Fruit fly (Drosophila melanogaster) whole organism, embryonic: Measurements from ENCODE around the gene tbrd-1.

Experiments used
- ATbp ChIP-seq: fragments of 200-800 bp; sonication (Bioruptor generic); optimal IDR thresholded peaks from 2 replicates; lab custom pipeline; 2017; ENCODE audit warnings: missing biosample characterization, mild to moderate bottlenecking, missing genetic modification characterization, missing genetic modification reagents
- B-H2 ChIP-seq: fragments of 200-800 bp; sonication (Bioruptor generic); optimal IDR thresholded peaks from 2 replicates; lab custom pipeline; 2018; ENCODE audit warnings: missing biosample characterization, mild to moderate bottlenecking, missing genetic modification characterization
- Bdp1 ChIP-seq: fragments of 200-800 bp; sonication (Bioruptor generic); optimal IDR thresholded peaks from 3 replicates; lab custom pipeline; 2016; ENCODE audit warnings: missing biosample characterization, missing genetic modification characterization
- Bgb ChIP-seq: fragments of 200-800 bp; sonication (Bioruptor generic); IDR thresholded peaks from 2 replicates; pipeline ENCODE4 v1.3.6; 2022; ENCODE audit warnings: missing biosample characterization, missing genetic modification characterization; ENCODE audit not compliant: partially characterized antibody
- Blimp-1 ChIP-seq: fragments of 200-800 bp; sonication (Bioruptor generic); optimal IDR thresholded peaks from 3 replicates; lab custom pipeline; 2018; ENCODE audit warnings: missing biosample characterization, missing genetic modification characterization, mild to moderate bottlenecking, moderate library complexity, missing genetic modification reagents
- CG11093 ChIP-seq: fragments of 200-800 bp; sonication (Bioruptor generic); IDR thresholded peaks from 3 replicates; pipeline ENCODE4 v1.3.6; 2022; ENCODE audit warnings: missing biosample characterization, missing genetic modification characterization
- CG12219 ChIP-seq: fragments of 200-800 bp; sonication (Bioruptor generic); optimal IDR thresholded peaks from 3 replicates; lab custom pipeline; 2018; ENCODE audit warnings: missing biosample characterization, mild to moderate bottlenecking, missing genetic modification characterization
- CG13287 ChIP-seq: fragments of 200-800 bp; sonication (Bioruptor generic); IDR thresholded peaks from 2 replicates; pipeline ENCODE4 v1.3.6; 2022; ENCODE audit warnings: missing biosample characterization, missing genetic modification characterization; ENCODE audit not compliant: partially characterized antibody
- CG14710 ChIP-seq: fragments of 200-800 bp; sonication (Bioruptor generic); optimal IDR thresholded peaks from 3 replicates; lab custom pipeline; 2019; ENCODE audit warnings: missing biosample characterization, mild to moderate bottlenecking, missing genetic modification characterization, moderate library complexity
- CG1647 ChIP-seq: fragments of 200-800 bp; sonication (Bioruptor generic); optimal IDR thresholded peaks from 3 replicates; lab custom pipeline; 2016; ENCODE audit warnings: missing biosample characterization, missing genetic modification characterization
- CG16815 ChIP-seq: fragments of 200-800 bp; sonication (Bioruptor generic); optimal IDR thresholded peaks from 3 replicates; lab custom pipeline; 2017; ENCODE audit warnings: missing biosample characterization, mild to moderate bottlenecking, missing genetic modification characterization
- CG17328 ChIP-seq: fragments of 200-800 bp; sonication (Bioruptor generic); IDR thresholded peaks from 2 replicates; pipeline ENCODE4 v1.3.6; 2022; ENCODE audit warnings: missing biosample characterization, missing genetic modification characterization
- CG17568 ChIP-seq: fragments of 200-800 bp; sonication (Bioruptor generic); optimal IDR thresholded peaks from 2 replicates; lab custom pipeline; 2018; ENCODE audit warnings: missing biosample characterization, mild to moderate bottlenecking, missing genetic modification characterization, moderate library complexity
- CG2199 ChIP-seq: fragments of 200-800 bp; sonication (Bioruptor generic); IDR thresholded peaks from 3 replicates; pipeline ENCODE4 v1.3.6; 2022; ENCODE audit warnings: missing biosample characterization, missing genetic modification characterization
- CG31365 ChIP-seq: fragments of 200-800 bp; sonication (Bioruptor generic); optimal IDR thresholded peaks from 2 replicates; lab custom pipeline; 2018; ENCODE audit warnings: missing biosample characterization, mild to moderate bottlenecking, missing genetic modification characterization
- CG31388 ChIP-seq: fragments of 200-800 bp; sonication (Bioruptor generic); optimal IDR thresholded peaks from 2 replicates; lab custom pipeline; 2016; ENCODE audit warnings: missing biosample characterization, missing genetic modification characterization
- CG3726 ChIP-seq: fragments of 200-800 bp; sonication (Bioruptor generic); IDR thresholded peaks from 3 replicates; pipeline ENCODE4, ENCODE4 v1.3.6; 2022; ENCODE audit warnings: missing biosample characterization, missing genetic modification characterization
- CG7928 ChIP-seq: fragments of 200-800 bp; sonication (Bioruptor generic); optimal IDR thresholded peaks from 2 replicates; lab custom pipeline; 2017; ENCODE audit warnings: missing biosample characterization, mild to moderate bottlenecking, missing genetic modification characterization
- CG7963 ChIP-seq: fragments of 200-800 bp; sonication (Bioruptor generic); IDR thresholded peaks from 3 replicates; pipeline ENCODE4 v1.3.6; 2022; ENCODE audit warnings: missing biosample characterization, missing genetic modification characterization; ENCODE audit not compliant: partially characterized antibody
- CG8478 ChIP-seq: fragments of >200 bp; optimal IDR thresholded peaks from 2 replicates; lab custom pipeline; 2018
- Dbx ChIP-seq: fragments of 200-800 bp; sonication (Bioruptor generic); IDR thresholded peaks from 3 replicates; pipeline ENCODE4 v1.3.6; 2022; ENCODE audit warnings: missing biosample characterization, missing genetic modification characterization
- Dip3 ChIP-seq: fragments of 200-800 bp; sonication (Bioruptor generic); optimal IDR thresholded peaks from 3 replicates; lab custom pipeline; 2016; ENCODE audit warnings: missing biosample characterization, missing genetic modification characterization
- Dll ChIP-seq: fragments of 200-800 bp; sonication (Bioruptor generic); IDR thresholded peaks from 4 replicates; pipeline ENCODE4 v1.3.6; 2022; ENCODE audit warnings: missing biosample characterization, missing genetic modification characterization; ENCODE audit not compliant: partially characterized antibody
- ERR ChIP-seq: fragments of 200-800 bp; sonication (Bioruptor generic); optimal IDR thresholded peaks from 2 replicates; lab custom pipeline; 2016; ENCODE audit warnings: missing biosample characterization, missing genetic modification characterization
- Hsf ChIP-seq: fragments of 200-800 bp; sonication (Bioruptor generic); optimal IDR thresholded peaks from 3 replicates; lab custom pipeline; 2016; ENCODE audit warnings: missing biosample characterization, missing genetic modification characterization
- MTF-1 ChIP-seq: fragments of 200-800 bp; sonication (Bioruptor generic); optimal IDR thresholded peaks from 2 replicates; lab custom pipeline; 2018; ENCODE audit warnings: missing biosample characterization, mild to moderate bottlenecking, missing genetic modification characterization, borderline replicate concordance
- Meics ChIP-seq: fragments of 200-800 bp; sonication (Bioruptor generic); optimal IDR thresholded peaks from 2 replicates; lab custom pipeline; 2017; ENCODE audit warnings: missing biosample characterization, mild to moderate bottlenecking, missing genetic modification characterization
- Nf-YB ChIP-seq: fragments of 200-800 bp; sonication (Bioruptor generic); optimal IDR thresholded peaks from 3 replicates; lab custom pipeline; 2019; ENCODE audit warnings: missing biosample characterization, mild to moderate bottlenecking, missing genetic modification characterization, moderate library complexity
- Trl ChIP-seq, 3 experiments: fragments of >200 bp in 2 of 3; fragments of 200-800 bp in 1 of 3; sonication (Bioruptor generic) in 1 of 3; optimal IDR thresholded peaks; 2 replicates in 1 of 3; 3 replicates in 2 of 3; lab custom pipeline; 2016 to 2017; ENCODE audit warnings: missing biosample characterization in 1 of 3, missing genetic modification characterization in 1 of 3
- Xrp1 ChIP-seq: fragments of 200-800 bp; sonication (Bioruptor generic); IDR thresholded peaks from 2 replicates; pipeline ENCODE4 v1.3.6; 2022; ENCODE audit warnings: missing biosample characterization, missing genetic modification characterization
- bigmax ChIP-seq: fragments of 200-800 bp; sonication (Bioruptor generic); optimal IDR thresholded peaks from 2 replicates; lab custom pipeline; 2018; ENCODE audit warnings: missing biosample characterization, mild to moderate bottlenecking, missing genetic modification characterization
- chif ChIP-seq, 2 experiments: fragments of 200-800 bp; sonication (Bioruptor generic); optimal IDR thresholded peaks; 3 replicates each; lab custom pipeline; 2016; ENCODE audit warnings: missing biosample characterization in 2 of 2, missing genetic modification characterization in 2 of 2
- chinmo ChIP-seq: fragments of 200-800 bp; sonication (Bioruptor generic); IDR thresholded peaks from 4 replicates; pipeline ENCODE4 v1.3.6; 2022; ENCODE audit warnings: missing biosample characterization, missing genetic modification characterization; ENCODE audit not compliant: partially characterized antibody
- dati ChIP-seq: fragments of 200-800 bp; sonication (Bioruptor generic); IDR thresholded peaks from 2 replicates; pipeline ENCODE4 v1.3.6; 2022; ENCODE audit warnings: missing biosample characterization, missing genetic modification characterization
- dmrt99B ChIP-seq: fragments of 200-800 bp; sonication (Bioruptor generic); optimal IDR thresholded peaks from 2 replicates; lab custom pipeline; 2018; ENCODE audit warnings: missing biosample characterization, mild to moderate bottlenecking, missing genetic modification characterization, moderate library complexity
- gcm ChIP-seq: fragments of 200-800 bp; sonication (Bioruptor generic); optimal IDR thresholded peaks from 2 replicates; lab custom pipeline; 2019; ENCODE audit warnings: missing biosample characterization, mild to moderate bottlenecking, missing genetic modification characterization, moderate library complexity
- hkb ChIP-seq, 2 experiments: fragments of 200-800 bp in 1 of 2; fragments of >200 bp in 1 of 2; sonication (Bioruptor generic) in 1 of 2; IDR thresholded peaks in 1 of 2; optimal IDR thresholded peaks in 1 of 2; 2 replicates each; pipeline versions ENCODE4 v1.3.6 to Lab custom; 2017 to 2022; ENCODE audit warnings: missing biosample characterization in 1 of 2, missing genetic modification characterization in 1 of 2
- jumu ChIP-seq: fragments of 200-800 bp; sonication (Bioruptor generic); optimal IDR thresholded peaks from 3 replicates; lab custom pipeline; 2016; ENCODE audit warnings: missing biosample characterization, missing genetic modification characterization
- pan ChIP-seq, 4 experiments: fragments of >200 bp in 3 of 4; fragments of 200-800 bp in 1 of 4; sonication (Bioruptor generic) in 1 of 4; optimal IDR thresholded peaks in 3 of 4; IDR thresholded peaks in 1 of 4; 2 replicates each; pipeline versions ENCODE4 v1.3.6 to Lab custom; 2017 to 2022; ENCODE audit warnings: missing biosample characterization in 2 of 4, missing genetic modification characterization in 2 of 4, mixed read lengths in 1 of 4
- peb ChIP-seq: fragments of 200-800 bp; sonication (Bioruptor generic); IDR thresholded peaks from 2 replicates; pipeline ENCODE4 v1.3.6; 2022; ENCODE audit warnings: missing biosample characterization, missing genetic modification characterization
- ranshi ChIP-seq: fragments of 200-800 bp; sonication (Bioruptor generic); IDR thresholded peaks from 2 replicates; pipeline ENCODE4 v1.3.6; 2022; ENCODE audit warnings: missing biosample characterization, missing genetic modification characterization
- salm ChIP-seq: fragments of 200-800 bp; sonication (Bioruptor generic); optimal IDR thresholded peaks from 2 replicates; lab custom pipeline; 2018; ENCODE audit warnings: missing biosample characterization, mild to moderate bottlenecking, missing genetic modification characterization
- scrt ChIP-seq: fragments of 200-800 bp; sonication (Bioruptor generic); optimal IDR thresholded peaks from 2 replicates; lab custom pipeline; 2018; ENCODE audit warnings: missing biosample characterization, mild to moderate bottlenecking, missing genetic modification characterization, moderate library complexity
- sens ChIP-seq: fragments of 200-800 bp; sonication (Bioruptor generic); peaks from one replicate; lab custom pipeline; 2016; ENCODE audit warnings: missing biosample characterization, missing genetic modification characterization
- sisA ChIP-seq: fragments of 200-800 bp; sonication (Bioruptor generic); IDR thresholded peaks from 2 replicates; pipeline ENCODE4 v1.3.6; 2022; ENCODE audit warnings: missing biosample characterization, missing genetic modification characterization
- slbo ChIP-seq: fragments of 200-800 bp; sonication (Bioruptor generic); IDR thresholded peaks from 2 replicates; pipeline ENCODE4 v1.3.6; 2022; ENCODE audit warnings: missing biosample characterization, missing genetic modification characterization

The tbrd-1 gene

DNA sequence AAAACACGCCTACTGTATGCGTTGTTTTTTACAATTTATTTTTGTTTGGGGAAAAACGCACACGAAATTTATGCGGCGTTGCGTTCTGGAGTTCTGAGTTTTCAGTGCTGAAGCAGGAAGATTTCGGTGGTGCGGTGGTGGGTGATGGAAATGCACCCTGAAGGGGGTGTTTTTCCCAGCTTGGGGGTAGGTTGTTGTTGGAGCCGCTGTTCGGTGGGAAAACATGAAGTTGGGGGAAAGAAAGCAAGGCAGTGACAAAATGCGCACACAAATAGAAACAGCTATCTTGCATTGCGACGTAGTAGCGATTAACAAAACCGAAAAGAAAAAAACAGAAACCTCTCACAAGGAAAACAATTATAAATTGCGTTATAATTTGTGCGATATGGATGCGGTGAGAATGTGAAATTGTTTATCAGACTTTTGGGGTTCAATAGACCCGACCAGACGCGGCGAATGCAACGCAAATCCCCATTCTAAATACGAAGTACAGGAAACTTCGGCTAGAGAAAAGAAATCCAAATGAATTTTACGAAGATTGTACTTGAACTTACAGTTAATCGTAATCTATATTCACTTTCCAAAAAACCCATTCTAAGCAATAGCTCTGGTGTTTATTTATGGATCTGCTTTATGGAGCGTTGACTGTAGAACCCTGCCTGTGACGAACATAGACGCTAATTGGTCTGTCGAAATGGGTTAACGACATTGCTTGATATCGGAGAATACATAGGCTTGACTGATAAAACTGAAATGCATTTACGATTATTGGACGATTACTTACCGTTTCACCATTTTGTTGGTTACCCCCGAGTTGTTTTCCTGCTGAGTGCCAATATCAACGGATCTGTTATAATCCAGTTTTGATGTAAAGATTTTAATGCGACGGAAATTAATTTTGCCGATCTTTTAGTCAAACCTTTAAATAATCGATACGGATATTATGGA lies 4.8 kb downstream of the tbrd-1 start (continued):
- no peak for TF ChIP-seq CG16815 (GFP tag; lab: Kevin White, UChicago)
- 0 out of 4 replicates have a peak, but pooled peaks have one; percentile 26 for TF ChIP-seq chinmo (GFP tag; lab: Robert Waterston, UW)
- TF ChIP-seq Hsf (GFP tag; lab: Kevin White, UChicago): no peak
- TF ChIP-seq CG17328 (GFP tag; lab: Robert Waterston, UW): no peak
- no peak for TF ChIP-seq Dbx (GFP tag; lab: Robert Waterston, UW)
- peak; percentile 14 for TF ChIP-seq Meics
- TF ChIP-seq Dip3 (GFP tag; lab: Kevin White, UChicago): no peak
- TF ChIP-seq dmrt99B (tag; lab: Kevin White, UChicago): peak; percentile 49
- peak; percentile 26; the same call in 1 of the 2 replicates for TF ChIP-seq slbo (GFP tag; lab: Robert Waterston, UW)
- TF ChIP-seq ERR (GFP tag; lab: Kevin White, UChicago): no peak
- TF ChIP-seq CG12219 (GFP tag; lab: Kevin White, UChicago): no peak
- no peak for TF ChIP-seq CG8478 (lab: Kevin White, UChicago)
- peak; percentile 35 for TF ChIP-seq Blimp-1
- no peak for TF ChIP-seq Dll (GFP tag; lab: Robert Waterston, UW)
- TF ChIP-seq CG11093: no peak
- TF ChIP-seq Xrp1: peak; percentile 50; the same call in 1 of the 2 replicates
- no peak for TF ChIP-seq MTF-1 (GFP tag; lab: Kevin White, UChicago)
- no peak for TF ChIP-seq CG7963
- TF ChIP-seq CG31365 (tag; lab: Kevin White, UChicago): no peak
- no peak for TF ChIP-seq CG1647 (GFP tag; lab: Kevin White, UChicago)
- TF ChIP-seq pan (optimal IDR thresholded peaks at IDR 0.05; lab: Kevin White, UChicago): no peak
- peak in 1 of 2 experiments; percentile 5 for TF ChIP-seq pan (GFP tag; optimal IDR thresholded peaks at IDR 0.05 in 1 of 2, IDR thresholded peaks at IDR 0.05 in 1 of 2)
- peak; percentile 13 for TF ChIP-seq gcm
- 0 out of 3 replicates have a peak, but pooled peaks have one; percentile 65 for TF ChIP-seq CG2199 (GFP tag; lab: Robert Waterston, UW)
- TF ChIP-seq salm (tag; lab: Kevin White, UChicago): no peak
- no peak for TF ChIP-seq dati (GFP tag; lab: Robert Waterston, UW)
- peak; percentile 14; the same call in 1 of the 2 replicates for TF ChIP-seq peb (GFP tag; lab: Robert Waterston, UW)
- no peak for TF ChIP-seq bigmax (GFP tag; lab: Kevin White, UChicago)
- no peak for TF ChIP-seq CG13287 (GFP tag; lab: Robert Waterston, UW)
- peak; percentile 5 for TF ChIP-seq ATbp (GFP tag; lab: Kevin White, UChicago)
- no peak for TF ChIP-seq CG14710
- peak; percentile 19 for TF ChIP-seq Nf-YB (GFP tag; lab: Kevin White, UChicago)
- TF ChIP-seq Bdp1 (GFP tag; lab: Kevin White, UChicago): no peak
- TF ChIP-seq ranshi (GFP tag; lab: Robert Waterston, UW): peak; percentile 55
- TF ChIP-seq CG7928 (GFP tag; lab: Kevin White, UChicago): no peak
- no peak for TF ChIP-seq hkb (optimal IDR thresholded peaks at IDR 0.05; lab: Kevin White, UChicago)
- 0 out of 2 replicates have a peak, but pooled peaks have one; percentile 28 for TF ChIP-seq hkb (GFP tag; IDR thresholded peaks at IDR 0.05; lab: Robert Waterston, UW)
- TF ChIP-seq CG3726 (GFP tag; lab: Robert Waterston, UW): no peak
- no peak for TF ChIP-seq CG17568 (GFP tag; lab: Kevin White, UChicago)
- TF ChIP-seq CG31388 (GFP tag; lab: Kevin White, UChicago): no peak
- TF ChIP-seq sens (GFP tag; lab: Kevin White, UChicago): peak; percentile 87
- TF ChIP-seq Bgb: no peak
- peak; percentile 8 to 21 for TF ChIP-seq chif (GFP tag; optimal IDR thresholded peaks at IDR 0.05; lab: Kevin White, UChicago)
- no peak for TF ChIP-seq B-H2
- TF ChIP-seq sisA (GFP tag; lab: Robert Waterston, UW): peak; percentile 34; the same call in 1 of the 2 replicates
- no peak for TF ChIP-seq jumu (GFP tag; lab: Kevin White, UChicago)
- no peak for TF ChIP-seq Trl (optimal IDR thresholded peaks at IDR 0.05; lab: Kevin White, UChicago)
- TF ChIP-seq Trl (GFP tag; optimal IDR thresholded peaks at IDR 0.05; lab: Kevin White, UChicago): peak; percentile 12
- no peak for TF ChIP-seq scrt (GFP tag; lab: Kevin White, UChicago)
